Fruit fly (Drosophila melanogaster): ENCODE results near the gene Slimp.

The Slimp gene

DNA sequence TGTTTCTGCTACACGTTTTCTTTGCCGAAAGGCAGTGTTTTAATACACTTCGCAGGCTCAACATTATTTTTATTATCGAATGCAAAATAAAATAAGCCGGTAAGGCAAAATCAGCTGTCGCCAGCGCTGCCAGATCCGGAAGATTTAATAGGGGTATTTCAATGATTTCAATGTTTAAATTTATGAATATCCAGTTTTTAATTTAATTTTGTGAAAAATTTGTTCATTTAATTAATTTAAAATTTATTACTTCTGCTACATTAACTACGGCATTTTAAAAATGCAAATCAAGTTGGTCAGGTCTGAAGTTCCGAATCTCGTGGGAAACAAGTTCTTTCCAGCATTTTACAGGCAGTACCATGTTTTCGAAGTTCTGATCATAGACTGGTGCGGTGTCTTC lies at the start of gene Slimp:
Slimp (minus strand) TSS at position 130 of the 400 bp plus-strand sequence.
- TF ChIP-seq CG11617 (GFP tag; optimal IDR thresholded peaks at IDR 0.05) (peak; percentile 61), CG7045 (GFP tag; optimal IDR thresholded peaks at IDR 0.05) (no peak), Crg-1 (GFP tag; optimal IDR thresholded peaks at IDR 0.05) (peak; percentile 16), CG5204 (GFP tag; optimal IDR thresholded peaks at IDR 0.05) (peak; percentile 66), CG33017 (tag; optimal IDR thresholded peaks at IDR 0.05) (peak; percentile 22), tj (GFP tag; optimal IDR thresholded peaks at IDR 0.05) (no peak), Mnt (GFP tag; optimal IDR thresholded peaks at IDR 0.05) (peak; percentile 18), CG7101 (tag; optimal IDR thresholded peaks at IDR 0.05) (peak; percentile 23), cnc (optimal IDR thresholded peaks at IDR 0.05) (no peak), CG12768 (GFP tag; optimal IDR thresholded peaks at IDR 0.05) (peak; percentile 3), pad (GFP tag; optimal IDR thresholded peaks at IDR 0.05) (peak; percentile 3), CG14711 (tag; optimal IDR thresholded peaks at IDR 0.05) (peak; percentile 18), CG1620 (GFP tag; optimal IDR thresholded peaks at IDR 0.05) (peak; percentile 7), cic (GFP tag; optimal IDR thresholded peaks at IDR 0.05) (no peak), Hr96 (GFP tag; optimal IDR thresholded peaks at IDR 0.05) (no peak), ovo (GFP tag; optimal IDR thresholded peaks at IDR 0.05) (no peak), Clk (GFP tag; optimal IDR thresholded peaks at IDR 0.05) (no peak), kay (GFP tag; ENCODE audit: borderline replicate concordance) (no peak), toe (GFP tag; optimal IDR thresholded peaks at IDR 0.05) (peak; percentile 60), bab1 (GFP tag; optimal IDR thresholded peaks at IDR 0.05) (peak; percentile 31)

DNA sequence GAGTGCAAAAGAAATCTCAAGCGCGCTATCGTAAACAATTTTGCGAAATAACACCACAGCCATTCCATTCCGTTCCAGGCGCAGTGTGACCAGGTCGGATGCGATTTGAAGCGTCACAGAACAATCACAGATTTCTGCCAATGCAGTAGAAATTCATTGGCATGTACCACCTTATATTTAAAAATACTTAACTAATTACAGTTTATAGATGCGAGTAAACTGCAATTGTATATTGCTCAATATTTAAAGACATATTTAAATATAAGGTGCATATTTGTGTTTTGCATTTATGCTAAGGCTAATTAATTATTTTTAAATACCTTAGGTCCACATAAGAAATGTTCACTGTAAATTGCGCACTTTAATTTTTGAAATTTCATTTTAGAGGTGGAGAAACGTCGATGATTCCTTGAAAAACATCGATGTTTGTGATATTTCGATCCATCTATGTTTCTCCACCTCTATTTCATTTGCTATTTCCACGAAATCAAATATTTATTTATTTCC lies 44.7 kb upstream of the Slimp start, which contains the start of the genes SMC6 and CG6204:
SMC6 (minus strand) TSS at position 51 of the 507 bp plus-strand sequence.
CG6204 (plus strand) TSS at position 460 of the 507 bp plus-strand sequence.
- TF ChIP-seq pad (GFP tag; optimal IDR thresholded peaks at IDR 0.05) (peak; percentile 76), cnc (optimal IDR thresholded peaks at IDR 0.05) (no peak), Clk (GFP tag; optimal IDR thresholded peaks at IDR 0.05) (peak; percentile 77), Mnt (GFP tag; optimal IDR thresholded peaks at IDR 0.05) (peak; percentile 65), CG5204 (GFP tag; optimal IDR thresholded peaks at IDR 0.05) (peak; percentile 92), CG14711 (tag; optimal IDR thresholded peaks at IDR 0.05) (peak; percentile 92), Hr96 (GFP tag; optimal IDR thresholded peaks at IDR 0.05) (peak; percentile 86), ovo (GFP tag; optimal IDR thresholded peaks at IDR 0.05) (peak; percentile 86), CG7045 (GFP tag; optimal IDR thresholded peaks at IDR 0.05) (peak; percentile 93), CG12768 (GFP tag; optimal IDR thresholded peaks at IDR 0.05) (peak; percentile 90), cic (GFP tag; optimal IDR thresholded peaks at IDR 0.05) (peak; percentile 63), CG7101 (tag; optimal IDR thresholded peaks at IDR 0.05) (peak; percentile 96), Crg-1 (GFP tag; optimal IDR thresholded peaks at IDR 0.05) (peak; percentile 85), toe (GFP tag; optimal IDR thresholded peaks at IDR 0.05) (peak; percentile 95), CG1620 (GFP tag; optimal IDR thresholded peaks at IDR 0.05) (peak; percentile 85), CG11617 (GFP tag; optimal IDR thresholded peaks at IDR 0.05) (peak; percentile 92), CG33017 (tag; optimal IDR thresholded peaks at IDR 0.05) (peak; percentile 94), tj (GFP tag; optimal IDR thresholded peaks at IDR 0.05) (peak; percentile 81), bab1 (GFP tag; optimal IDR thresholded peaks at IDR 0.05) (peak; percentile 96), kay (GFP tag; ENCODE audit: borderline replicate concordance) (no peak)

DNA sequence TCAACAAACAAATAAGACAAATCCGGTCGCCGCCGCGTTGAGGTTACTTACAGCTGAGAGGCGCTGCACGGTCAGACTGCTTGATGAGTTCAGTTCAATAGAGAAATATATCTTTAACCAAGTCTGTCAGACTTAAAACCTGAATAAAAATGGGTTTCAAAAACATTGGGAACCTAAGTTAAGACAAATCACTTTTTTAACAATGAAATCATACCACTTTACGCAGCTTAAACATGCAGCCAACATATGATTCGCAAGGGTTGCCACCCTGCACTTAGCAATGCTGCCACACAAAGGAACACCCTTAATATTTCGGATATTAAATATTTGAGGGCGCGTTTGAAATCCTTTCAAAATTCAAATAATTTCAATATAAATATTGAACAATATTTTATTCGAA lies 39.9 kb upstream of the Slimp start, which contains the start of gene CG5515:
CG5515 (minus strand) TSS at position 278 of the 400 bp plus-strand sequence.
- TF ChIP-seq ovo (GFP tag; optimal IDR thresholded peaks at IDR 0.05) (peak; percentile 45), toe (GFP tag; optimal IDR thresholded peaks at IDR 0.05) (peak; percentile 85), CG11617 (GFP tag; optimal IDR thresholded peaks at IDR 0.05) (peak; percentile 89), kay (GFP tag; ENCODE audit: borderline replicate concordance) (no peak), CG1620 (GFP tag; optimal IDR thresholded peaks at IDR 0.05) (peak; percentile 85), cic (GFP tag; optimal IDR thresholded peaks at IDR 0.05) (peak; percentile 18), tj (GFP tag; optimal IDR thresholded peaks at IDR 0.05) (peak; percentile 76), Clk (GFP tag; optimal IDR thresholded peaks at IDR 0.05) (no peak), CG12768 (GFP tag; optimal IDR thresholded peaks at IDR 0.05) (peak; percentile 23), Mnt (GFP tag; optimal IDR thresholded peaks at IDR 0.05) (peak; percentile 70), Crg-1 (GFP tag; optimal IDR thresholded peaks at IDR 0.05) (peak; percentile 68), CG14711 (tag; optimal IDR thresholded peaks at IDR 0.05) (peak; percentile 65), Hr96 (GFP tag; optimal IDR thresholded peaks at IDR 0.05) (peak; percentile 70), CG5204 (GFP tag; optimal IDR thresholded peaks at IDR 0.05) (peak; percentile 87), CG7045 (GFP tag; optimal IDR thresholded peaks at IDR 0.05) (peak; percentile 65), pad (GFP tag; optimal IDR thresholded peaks at IDR 0.05) (peak; percentile 41), cnc (optimal IDR thresholded peaks at IDR 0.05) (no peak), CG7101 (tag; optimal IDR thresholded peaks at IDR 0.05) (peak; percentile 65), CG33017 (tag; optimal IDR thresholded peaks at IDR 0.05) (peak; percentile 57), bab1 (GFP tag; optimal IDR thresholded peaks at IDR 0.05) (peak; percentile 96)

DNA sequence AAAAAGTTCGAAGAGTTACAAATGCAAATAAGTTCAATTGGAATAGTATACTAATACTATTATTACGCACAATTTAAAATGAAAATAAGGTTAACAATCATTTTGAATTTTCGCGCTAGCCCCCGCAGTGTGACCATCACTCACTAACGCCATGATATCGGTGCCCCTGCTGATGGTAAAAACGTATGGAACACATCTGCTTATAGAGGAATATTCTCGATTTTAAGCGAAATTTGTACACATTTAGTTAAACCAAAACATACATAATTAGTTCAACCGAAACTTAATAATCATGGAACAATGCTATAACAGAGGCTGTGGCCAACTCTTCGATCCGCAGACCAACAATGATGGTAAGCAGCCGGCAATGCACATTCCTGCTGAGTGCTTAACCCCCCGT lies 37.4 kb upstream of the Slimp start, which contains the start of gene mora:
mora (plus strand) TSS at position 172 of the 400 bp plus-strand sequence.
- TF ChIP-seq Hr96 (GFP tag; optimal IDR thresholded peaks at IDR 0.05) (no peak), toe (GFP tag; optimal IDR thresholded peaks at IDR 0.05) (no peak), Clk (GFP tag; optimal IDR thresholded peaks at IDR 0.05) (no peak), CG5204 (GFP tag; optimal IDR thresholded peaks at IDR 0.05) (no peak), CG7045 (GFP tag; optimal IDR thresholded peaks at IDR 0.05) (no peak), cic (GFP tag; optimal IDR thresholded peaks at IDR 0.05) (no peak), pad (GFP tag; optimal IDR thresholded peaks at IDR 0.05) (no peak), bab1 (GFP tag; optimal IDR thresholded peaks at IDR 0.05) (no peak), kay (GFP tag; ENCODE audit: borderline replicate concordance) (no peak), Mnt (GFP tag; optimal IDR thresholded peaks at IDR 0.05) (no peak), cnc (optimal IDR thresholded peaks at IDR 0.05) (no peak), Crg-1 (GFP tag; optimal IDR thresholded peaks at IDR 0.05) (no peak), CG12768 (GFP tag; optimal IDR thresholded peaks at IDR 0.05) (no peak), tj (GFP tag; optimal IDR thresholded peaks at IDR 0.05) (no peak), CG11617 (GFP tag; optimal IDR thresholded peaks at IDR 0.05) (no peak)

DNA sequence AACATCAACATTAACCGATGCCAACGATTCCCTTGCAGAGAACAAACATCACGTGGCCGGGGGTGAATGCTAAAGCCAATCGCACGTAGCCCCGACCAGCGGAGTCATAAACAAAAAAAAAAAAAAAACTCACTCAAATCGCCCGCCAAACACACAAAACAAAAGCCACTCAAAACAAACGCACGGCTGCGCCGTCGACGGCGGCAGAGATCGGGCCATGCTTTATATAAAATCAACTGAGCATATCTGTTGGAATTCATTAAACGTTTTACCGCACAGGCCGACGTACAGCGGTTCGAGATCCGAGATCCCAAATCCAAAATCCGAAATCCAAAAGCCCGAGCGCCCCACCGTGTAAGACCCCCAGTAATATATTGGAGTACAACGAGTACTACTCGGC lies 23.6 kb upstream of the Slimp start, which contains the start of gene CG13606:
CG13606 (plus strand) TSS at position 250 of the 400 bp plus-strand sequence.
- no peak for TF ChIP-seq CG7045 (GFP tag; optimal IDR thresholded peaks at IDR 0.05)
- TF ChIP-seq bab1 (GFP tag; optimal IDR thresholded peaks at IDR 0.05) = no peak
- TF ChIP-seq CG11617 (GFP tag; optimal IDR thresholded peaks at IDR 0.05) = no peak
- no peak for TF ChIP-seq CG14711 (tag; optimal IDR thresholded peaks at IDR 0.05)
- TF ChIP-seq Hr96 (GFP tag; optimal IDR thresholded peaks at IDR 0.05) = no peak

All from whole organism, adult.